Worm (Caenorhabditis elegans) whole organism, midembryonic: ENCODE measurements around the gene acdh-12.

Experiments used
- T22C8.4 ChIP-seq: fragments of 200-800 bp; sonication (Bioruptor generic); IDR thresholded peaks from 2 replicates; pipeline ENCODE4 v1.3.6; 2022; ENCODE audit warnings: missing genetic modification characterization, missing compliant biosample characterization
- cog-1 ChIP-seq: sonication (generic microtip); optimal IDR thresholded peaks from 2 replicates; lab custom pipeline; 2016; ENCODE audit warnings: missing genetic modification characterization, missing compliant biosample characterization
- flt-1 ChIP-seq: fragments of 200-800 bp; sonication (Bioruptor generic); IDR thresholded peaks from 2 replicates; pipeline ENCODE4 v1.3.6; 2022; ENCODE audit warnings: missing genetic modification characterization, missing compliant biosample characterization
- klf-2 ChIP-seq: fragments of 200-800 bp; sonication (Bioruptor generic); conservative IDR thresholded peaks from 2 replicates; pipeline ENCODE4 v1.3.6; 2022; ENCODE audit warnings: missing genetic modification reagents, missing genetic modification characterization, missing compliant biosample characterization
- med-1 ChIP-seq: sonication (generic microtip); optimal IDR thresholded peaks from 2 replicates; lab custom pipeline; 2017; ENCODE audit warnings: missing genetic modification characterization, mild to moderate bottlenecking, missing compliant biosample characterization, antibody characterized with exemption, missing genetic modification reagents; ENCODE audit not compliant: insufficient read depth
- ref-1 ChIP-seq: fragments of 200-800 bp; sonication (Bioruptor generic); conservative IDR thresholded peaks from 2 replicates; pipeline ENCODE4 v1.3.6; 2022; ENCODE audit warnings: missing genetic modification reagents, missing genetic modification characterization, missing compliant biosample characterization
- tab-1 ChIP-seq: fragments of 200-800 bp; sonication (Bioruptor generic); IDR thresholded peaks from 2 replicates; pipeline ENCODE4 v1.3.6; 2022; ENCODE audit warnings: missing genetic modification characterization, missing compliant biosample characterization
- ztf-23 ChIP-seq: fragments of 200-800 bp; sonication (Bioruptor generic); IDR thresholded peaks from 2 replicates; pipeline ENCODE4 v1.3.6; 2022; ENCODE audit warnings: missing genetic modification reagents, missing genetic modification characterization, missing compliant biosample characterization
- ztf-29 ChIP-seq: fragments of 200-800 bp; sonication (Bioruptor generic); IDR thresholded peaks from 2 replicates; pipeline ENCODE4 v1.3.6; 2022; ENCODE audit warnings: missing genetic modification reagents, missing genetic modification characterization, missing compliant biosample characterization

acdh-12 gene

DNA sequence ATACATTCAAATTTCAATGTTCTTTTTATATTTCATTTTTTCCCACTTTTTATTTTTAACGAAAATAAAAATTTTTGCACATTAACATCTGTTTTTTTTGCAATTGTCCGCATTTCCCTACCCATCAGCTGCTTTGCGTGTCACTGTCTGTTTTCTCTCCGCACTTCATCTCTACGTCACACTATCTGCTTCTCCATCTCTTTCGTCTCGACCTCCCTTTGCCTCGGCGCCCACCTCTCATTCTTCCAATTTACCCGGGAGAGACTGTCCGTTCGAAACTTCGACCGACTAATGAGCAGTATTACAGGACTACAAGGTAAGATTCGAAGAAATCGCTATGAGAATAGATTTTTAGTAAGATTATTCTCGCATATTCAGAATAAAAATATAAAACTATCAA, 40.0 kb downstream of the acdh-12 start, which contains the start of gene C27H5.2:
Gene C27H5.2 (plus strand): TSS at position 190 of the 400 bp plus-strand sequence.
- no peak for TF ChIP-seq tab-1
- TF ChIP-seq T22C8.4 = no peak

DNA sequence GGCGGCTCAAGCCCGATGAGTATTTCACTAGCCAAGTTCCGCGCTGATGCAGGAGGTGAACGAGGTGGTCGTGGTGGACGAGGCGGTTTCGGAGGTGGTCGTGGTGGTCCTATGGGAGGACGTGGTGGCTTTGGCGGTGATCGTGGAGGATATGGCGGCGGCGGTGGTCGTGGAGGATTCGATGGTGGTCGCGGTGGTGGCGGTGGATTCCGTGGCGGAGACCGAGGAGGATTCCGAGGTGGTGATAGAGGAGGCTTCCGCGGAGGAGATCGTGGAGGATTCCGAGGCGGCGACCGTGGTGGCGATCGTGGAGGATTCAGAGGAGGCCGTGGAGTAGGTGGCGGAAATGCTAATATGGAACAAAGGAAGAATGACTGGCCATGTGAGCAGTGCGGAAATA, 40.7 kb downstream of the acdh-12 start:
- no peak for TF ChIP-seq ref-1 (GFP tag; lab: Robert Waterston, UW)
- no peak for TF ChIP-seq klf-2
- TF ChIP-seq ztf-29 (GFP tag; lab: Robert Waterston, UW) = no peak
- TF ChIP-seq med-1 (GFP tag; lab: Kevin White, UChicago) = no peak
- TF ChIP-seq T22C8.4 = no peak
- no peak for TF ChIP-seq flt-1 (GFP tag; lab: Robert Waterston, UW)
- TF ChIP-seq cog-1 (tag; lab: Kevin White, UChicago) = no peak
- no peak for TF ChIP-seq tab-1

ce11 chrII:7151969-7152631, 43.3 kb downstream of the acdh-12 start, which contains the start of gene fust-1:
Gene fust-1 (plus strand): TSS chrII:7152581.
- TF ChIP-seq T22C8.4 (no peak), ref-1 (GFP tag; lab: Robert Waterston, UW) (no peak), klf-2 (peak; percentile 69; the same call in 1 of the 2 replicates), flt-1 (GFP tag; lab: Robert Waterston, UW) (peak; percentile 84), med-1 (GFP tag; lab: Kevin White, UChicago) (peak; percentile 56), ztf-29 (GFP tag; lab: Robert Waterston, UW) (no peak), ztf-23 (GFP tag; lab: Robert Waterston, UW) (peak; percentile 87), tab-1 (peak; percentile 72; the same call in 1 of the 2 replicates), cog-1 (tag; lab: Kevin White, UChicago) (peak; percentile 94)

DNA sequence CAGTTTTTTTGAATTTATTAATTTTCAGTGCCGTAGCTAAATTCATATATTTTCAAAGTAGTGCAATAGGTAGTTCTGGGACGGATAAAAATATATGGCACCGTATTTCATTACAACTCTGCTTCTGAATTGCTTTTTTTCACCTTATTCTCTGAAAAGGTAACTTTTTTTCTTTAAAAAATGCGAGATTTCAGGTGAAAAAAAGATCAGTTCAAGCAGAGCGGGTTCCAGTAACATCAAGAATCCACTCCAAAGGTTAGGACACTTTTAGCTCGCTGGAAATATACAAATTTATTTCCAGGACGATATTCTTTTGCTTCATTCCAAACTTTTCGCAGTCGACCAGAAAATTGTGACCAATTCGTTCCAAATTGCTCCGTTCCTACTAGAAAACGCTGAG, 47.3 kb downstream of the acdh-12 start, which contains the start of gene T07F8.1:
Gene T07F8.1 (plus strand): TSS at position 301 of the 400 bp plus-strand sequence.
- TF ChIP-seq med-1 (GFP tag; lab: Kevin White, UChicago) (no peak), cog-1 (tag; lab: Kevin White, UChicago) (no peak)

DNA sequence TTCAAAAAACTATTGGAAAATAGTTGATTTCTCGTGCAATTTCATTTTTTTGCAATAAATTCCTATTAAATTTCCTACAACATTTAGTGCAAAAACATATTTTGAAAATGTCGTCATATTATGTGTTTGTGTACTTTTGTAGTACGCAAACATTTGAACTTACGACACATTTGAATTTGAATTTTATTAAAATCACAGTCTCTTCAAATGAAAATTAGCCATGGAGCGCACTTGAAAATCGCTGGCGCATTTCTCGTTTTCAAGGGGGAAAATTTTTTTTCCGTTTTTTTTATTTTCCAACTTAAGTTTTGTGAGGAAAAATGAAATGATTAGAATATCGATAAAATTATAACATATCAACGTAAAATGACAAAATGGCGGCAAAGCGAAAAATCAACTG, 47.9 kb downstream of the acdh-12 start:
- TF ChIP-seq med-1 (GFP tag; lab: Kevin White, UChicago) = no peak
- no peak for TF ChIP-seq cog-1 (tag; lab: Kevin White, UChicago)
- no peak for TF ChIP-seq ref-1 (GFP tag; lab: Robert Waterston, UW)
- TF ChIP-seq T22C8.4 = no peak
- no peak for TF ChIP-seq flt-1 (GFP tag; lab: Robert Waterston, UW)
- no peak for TF ChIP-seq tab-1
- no peak for TF ChIP-seq ztf-29 (GFP tag; lab: Robert Waterston, UW)
- TF ChIP-seq ztf-23 (GFP tag; lab: Robert Waterston, UW) = no peak
- no peak for TF ChIP-seq klf-2

ce11 chrII:7146240-7146639, 49.2 kb downstream of the acdh-12 start:
- TF ChIP-seq cog-1 (tag; lab: Kevin White, UChicago) (no peak), T22C8.4 (no peak), tab-1 (no peak), med-1 (GFP tag; lab: Kevin White, UChicago) (no peak), klf-2 (no peak), ztf-29 (GFP tag; lab: Robert Waterston, UW) (no peak), flt-1 (GFP tag; lab: Robert Waterston, UW) (no peak), ztf-23 (GFP tag; lab: Robert Waterston, UW) (no peak), ref-1 (GFP tag; lab: Robert Waterston, UW) (no peak)

DNA sequence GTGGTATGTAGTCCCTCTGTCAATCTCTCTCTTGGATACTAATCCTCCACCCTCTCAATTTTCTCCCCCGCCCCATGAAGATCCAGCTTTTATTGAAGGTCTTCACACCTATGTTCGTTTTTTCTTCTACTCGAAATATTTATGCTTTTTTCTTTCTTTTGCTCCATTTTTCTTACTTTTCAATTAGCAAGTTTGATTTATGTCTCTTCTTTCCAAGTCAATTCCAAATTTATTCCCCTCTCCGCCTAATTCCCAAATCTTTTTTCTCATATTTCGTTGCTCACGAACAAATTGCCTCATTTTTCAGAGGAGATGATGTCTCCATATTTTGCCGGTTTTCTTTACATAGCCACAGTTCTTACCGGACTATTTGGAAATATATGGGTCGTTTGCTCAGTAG, 51.1 kb downstream of the acdh-12 start, which contains the start of gene npr-31:
Gene npr-31 (plus strand): TSS at position 301 of the 400 bp plus-strand sequence.
- no peak for TF ChIP-seq cog-1 (tag; lab: Kevin White, UChicago)
- no peak for TF ChIP-seq klf-2
- TF ChIP-seq med-1 (GFP tag; lab: Kevin White, UChicago) = no peak
- no peak for TF ChIP-seq T22C8.4
- TF ChIP-seq ref-1 (GFP tag; lab: Robert Waterston, UW) = no peak
- no peak for TF ChIP-seq flt-1 (GFP tag; lab: Robert Waterston, UW)
- TF ChIP-seq tab-1 = no peak
- no peak for TF ChIP-seq ztf-29 (GFP tag; lab: Robert Waterston, UW)
- no peak for TF ChIP-seq ztf-23 (GFP tag; lab: Robert Waterston, UW)
